Worm (Caenorhabditis elegans) whole organism, L1 larva: ENCODE results near the gene srj-24.

ENCODE experiments used
- C16A3.4 ChIP-seq: fragments of 150-350 bp; optimal IDR thresholded peaks from 2 replicates; lab custom pipeline; 2014; ENCODE audit warnings: missing biosample characterization, missing genetic modification characterization
- aha-1 ChIP-seq: fragments of 150-350 bp; optimal IDR thresholded peaks from 2 replicates; lab custom pipeline; 2014; ENCODE audit warnings: missing biosample characterization, missing genetic modification characterization
- alr-1 ChIP-seq: fragments of 200-800 bp; sonication (Bioruptor generic); optimal IDR thresholded peaks from 2 replicates; lab custom pipeline; 2018; ENCODE audit warnings: borderline replicate concordance, mild to moderate bottlenecking, missing genetic modification characterization, missing compliant biosample characterization
- blmp-1 ChIP-seq: fragments of 150-350 bp; optimal IDR thresholded peaks from 2 replicates; lab custom pipeline; 2014; ENCODE audit warnings: missing biosample characterization, missing genetic modification characterization
- ceh-63 ChIP-seq: fragments of 200-800 bp; sonication (Bioruptor generic); optimal IDR thresholded peaks from 2 replicates; lab custom pipeline; 2018; ENCODE audit warnings: mild to moderate bottlenecking, missing genetic modification characterization, missing compliant biosample characterization
- ceh-82 ChIP-seq, 3 experiments: fragments of 150-350 bp in 1 of 3; sonication (generic microtip) in 2 of 3; optimal IDR thresholded peaks; 2 replicates each; lab custom pipeline; 2014 to 2017; ENCODE audit warnings: missing biosample characterization in 3 of 3, missing genetic modification characterization in 3 of 3
- dpl-1 ChIP-seq, 3 experiments: fragments of 150-350 bp in 2 of 3; sonication (generic microtip) in 1 of 3; optimal IDR thresholded peaks; 2 replicates each; lab custom pipeline; 2014 to 2017; ENCODE audit warnings: missing biosample characterization in 3 of 3, missing genetic modification characterization in 3 of 3, missing genetic modification reagents in 3 of 3
- dsc-1 ChIP-seq: sonication (generic microtip); optimal IDR thresholded peaks from 2 replicates; lab custom pipeline; 2016; ENCODE audit warnings: mild to moderate bottlenecking, missing genetic modification characterization, missing compliant biosample characterization
- efl-1 ChIP-seq, 4 experiments: fragments of 150-350 bp; optimal IDR thresholded peaks in 3 of 4; peaks in 1 of 4; 1 replicate in 1 of 4; 2 replicates in 3 of 4; lab custom pipeline; 2014; ENCODE audit warnings: missing biosample characterization in 2 of 4, missing genetic modification characterization in 2 of 4, missing genetic modification reagents in 2 of 4
- elt-3 ChIP-seq, 6 experiments: fragments of 150-350 bp in 1 of 6; sonication (generic microtip); optimal IDR thresholded peaks; 2 replicates each; lab custom pipeline; 2017 to 2018; ENCODE audit warnings: missing biosample characterization in 6 of 6, missing genetic modification characterization in 6 of 6, inconsistent platforms in 1 of 6
- fkh-10 ChIP-seq: sonication (generic microtip); optimal IDR thresholded peaks from 2 replicates; lab custom pipeline; 2017; ENCODE audit warnings: missing biosample characterization, missing genetic modification reagents, missing genetic modification characterization
- fkh-4 ChIP-seq: sonication (generic microtip); optimal IDR thresholded peaks from 2 replicates; lab custom pipeline; 2016; ENCODE audit warnings: missing compliant biosample characterization, missing genetic modification characterization, borderline replicate concordance
- fkh-8 ChIP-seq: sonication (generic microtip); optimal IDR thresholded peaks from 2 replicates; lab custom pipeline; 2016; ENCODE audit warnings: mild to moderate bottlenecking, missing genetic modification characterization, missing compliant biosample characterization
- grh-1 ChIP-seq: fragments of 200-800 bp; sonication (Bioruptor generic); IDR thresholded peaks from 2 replicates; pipeline ENCODE4 v1.3.6; 2022; ENCODE audit warnings: missing genetic modification reagents, missing genetic modification characterization, missing compliant biosample characterization
- hlh-17 ChIP-seq: fragments of 200-800 bp; sonication (Bioruptor generic); optimal IDR thresholded peaks from 2 replicates; lab custom pipeline; 2018; ENCODE audit warnings: missing genetic modification characterization, mild to moderate bottlenecking, missing compliant biosample characterization, moderate library complexity, borderline replicate concordance
- lin-35 ChIP-seq, 2 experiments: fragments of 150-350 bp; optimal IDR thresholded peaks; 2 replicates each; lab custom pipeline; 2014; ENCODE audit warnings: missing biosample characterization in 2 of 2, missing genetic modification characterization in 2 of 2, missing genetic modification reagents in 2 of 2
- lin-39 ChIP-seq: fragments of 150-350 bp; optimal IDR thresholded peaks from 2 replicates; lab custom pipeline; 2014; ENCODE audit warnings: missing biosample characterization, missing genetic modification reagents, missing genetic modification characterization
- nhr-19 ChIP-seq: fragments of 200-800 bp; sonication (Bioruptor generic); conservative IDR thresholded peaks from 2 replicates; pipeline ENCODE4 v1.3.6; 2022; ENCODE audit warnings: missing genetic modification characterization, missing compliant biosample characterization
- nhr-20 ChIP-seq: sonication (generic microtip); optimal IDR thresholded peaks from 2 replicates; lab custom pipeline; 2016; ENCODE audit warnings: mild to moderate bottlenecking, missing genetic modification characterization, missing compliant biosample characterization
- nhr-237 ChIP-seq: fragments of 150-350 bp; optimal IDR thresholded peaks from 2 replicates; lab custom pipeline; 2014; ENCODE audit warnings: missing biosample characterization, missing genetic modification characterization
- nhr-28 ChIP-seq: fragments of 150-350 bp; optimal IDR thresholded peaks from 2 replicates; lab custom pipeline; 2014; ENCODE audit warnings: missing biosample characterization, missing genetic modification characterization
- nhr-47 ChIP-seq: sonication (generic microtip); optimal IDR thresholded peaks from 2 replicates; lab custom pipeline; 2016; ENCODE audit warnings: mild to moderate bottlenecking, missing genetic modification characterization, moderate library complexity, missing compliant biosample characterization
- nhr-71 ChIP-seq: sonication (generic microtip); optimal IDR thresholded peaks from 2 replicates; lab custom pipeline; 2016; ENCODE audit warnings: mild to moderate bottlenecking, missing genetic modification characterization, moderate library complexity, missing compliant biosample characterization
- nhr-76 ChIP-seq: sonication (generic microtip); optimal IDR thresholded peaks from 2 replicates; lab custom pipeline; 2017; ENCODE audit warnings: missing biosample characterization, missing genetic modification characterization
- nhr-77 ChIP-seq: fragments of 150-350 bp; optimal IDR thresholded peaks from 2 replicates; lab custom pipeline; 2014; ENCODE audit warnings: missing biosample characterization, missing genetic modification characterization
- nhr-85 ChIP-seq: sonication (generic microtip); peaks from one replicate; lab custom pipeline; 2016; ENCODE audit warnings: missing genetic modification characterization, inconsistent platforms, missing compliant biosample characterization
- nhr-90 ChIP-seq: sonication (generic microtip); optimal IDR thresholded peaks from 2 replicates; lab custom pipeline; 2016; ENCODE audit warnings: mild to moderate bottlenecking, missing genetic modification characterization, missing compliant biosample characterization; ENCODE audit not compliant: poor library complexity
- pag-3 ChIP-seq: sonication (generic microtip); optimal IDR thresholded peaks from 2 replicates; lab custom pipeline; 2017; ENCODE audit warnings: missing genetic modification characterization, mild to moderate bottlenecking, missing compliant biosample characterization, antibody characterized with exemption, borderline replicate concordance; ENCODE audit not compliant: insufficient read depth
- skn-1 ChIP-seq: fragments of 150-350 bp; optimal IDR thresholded peaks from 2 replicates; lab custom pipeline; 2014; ENCODE audit warnings: missing biosample characterization, missing genetic modification characterization
- snpc-4 ChIP-seq: fragments of 150-350 bp; optimal IDR thresholded peaks from 2 replicates; lab custom pipeline; 2014; ENCODE audit warnings: missing biosample characterization, missing genetic modification characterization
- snu-23 ChIP-seq: sonication (generic microtip); optimal IDR thresholded peaks from 2 replicates; lab custom pipeline; 2016; ENCODE audit warnings: missing genetic modification characterization, missing compliant biosample characterization
- sup-37 ChIP-seq: fragments of 200-800 bp; sonication (Bioruptor generic); optimal IDR thresholded peaks from 2 replicates; lab custom pipeline; 2018; ENCODE audit warnings: mild to moderate bottlenecking, missing genetic modification characterization, missing compliant biosample characterization
- swsn-7 ChIP-seq: sonication (generic microtip); optimal IDR thresholded peaks from 2 replicates; lab custom pipeline; 2016; ENCODE audit warnings: missing genetic modification characterization, missing compliant biosample characterization
- tbx-2 ChIP-seq: sonication (generic microtip); optimal IDR thresholded peaks from 2 replicates; lab custom pipeline; 2016; ENCODE audit warnings: missing genetic modification characterization, missing compliant biosample characterization
- vab-15 ChIP-seq: sonication (generic microtip); optimal IDR thresholded peaks from 2 replicates; lab custom pipeline; 2017; ENCODE audit warnings: missing genotype, mild to moderate bottlenecking, missing genetic modification characterization, missing compliant biosample characterization
- zag-1 ChIP-seq: fragments of 150-350 bp; optimal IDR thresholded peaks from 2 replicates; lab custom pipeline; 2014; ENCODE audit warnings: missing biosample characterization, missing genetic modification characterization
- zip-4 ChIP-seq: fragments of 200-800 bp; sonication (Bioruptor generic); optimal IDR thresholded peaks from 2 replicates; lab custom pipeline; 2018; ENCODE audit warnings: mild to moderate bottlenecking, missing genetic modification characterization, moderate library complexity, missing compliant biosample characterization
- ztf-11 ChIP-seq, 2 experiments: sonication (generic microtip); optimal IDR thresholded peaks; 2 replicates each; lab custom pipeline; 2016 to 2017; ENCODE audit warnings: missing genetic modification characterization in 2 of 2, missing biosample characterization in 1 of 2, missing compliant biosample characterization in 1 of 2
- ztf-4 ChIP-seq: fragments of 150-350 bp; optimal IDR thresholded peaks from 2 replicates; lab custom pipeline; 2014; ENCODE audit warnings: missing biosample characterization, missing genetic modification characterization

Gene srj-24

ce11 chrV:738770-739169 lies at the start of gene srj-24:
Gene srj-24, minus strand, starts transcription at chrV:738870.
- TF ChIP-seq hlh-17 (no peak), fkh-10 (GFP tag; lab: Kevin White, UChicago) (no peak), ceh-82 (tag; optimal IDR thresholded peaks at IDR 0.05; lab: Kevin White, UChicago) (no peak), ceh-63 (no peak), fkh-4 (tag; lab: Kevin White, UChicago) (no peak)

DNA sequence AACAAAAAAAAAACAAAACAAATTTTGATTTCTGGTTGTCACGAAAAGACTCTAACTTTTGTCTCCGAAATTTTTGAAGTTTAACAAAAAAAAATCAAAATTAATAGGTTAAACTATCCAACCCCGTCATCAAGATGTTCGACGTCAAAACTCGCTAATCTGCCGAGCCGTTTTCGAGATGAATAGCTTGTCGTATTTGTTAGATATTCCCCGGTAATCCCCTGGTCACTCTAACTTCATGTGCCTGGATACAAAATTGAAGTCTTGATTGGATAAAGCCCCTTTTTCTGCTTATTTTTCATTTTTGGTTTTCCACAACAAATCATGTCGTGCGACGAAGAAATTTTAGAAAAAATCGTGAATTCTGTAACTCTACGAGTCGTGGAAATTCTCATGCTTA lies 43.8 kb upstream of the srj-24 start, which contains the start of gene srab-16:
srab-16 (plus strand) TSS at position 301 of the 400 bp plus-strand sequence.
- TF ChIP-seq grh-1 (GFP tag; lab: Robert Waterston, UW): no peak
- no peak for TF ChIP-seq skn-1 (tag; lab: Kevin White, UChicago)
- no peak for TF ChIP-seq ztf-11 (tag; optimal IDR thresholded peaks at IDR 0.05; lab: Kevin White, UChicago)
- no peak for TF ChIP-seq lin-39 (tag; lab: Kevin White, UChicago)
- TF ChIP-seq dsc-1 (tag; lab: Kevin White, UChicago): peak; percentile 40
- TF ChIP-seq nhr-19 (GFP tag; lab: Robert Waterston, UW): no peak
- no peak for TF ChIP-seq zag-1 (tag; lab: Kevin White, UChicago)
- no peak for TF ChIP-seq snpc-4 (tag; lab: Kevin White, UChicago)

- TF ChIP-seq fkh-8 (tag; lab: Kevin White, UChicago): peak; percentile 18
- no peak for TF ChIP-seq sup-37
- TF ChIP-seq ceh-82 (tag; optimal IDR thresholded peaks at IDR 0.05; lab: Kevin White, UChicago): no peak
- TF ChIP-seq nhr-90 (tag; lab: Kevin White, UChicago): no peak
Observed at ce11 chrV:779999-780398, 41.3 kb upstream of the srj-24 start, which contains the start of gene srbc-60. Gene srbc-60, plus strand, starts transcription at chrV:780299.

ce11 chrV:778339-778738 lies 39.7 kb upstream of the srj-24 start, which contains the start of gene srbc-59:
Gene srbc-59, plus strand, starts transcription at chrV:778639.
- TF ChIP-seq lin-39 (tag; lab: Kevin White, UChicago): no peak
- no peak for TF ChIP-seq zip-4 (GFP tag; lab: Kevin White, UChicago)
- no peak for TF ChIP-seq nhr-47
- TF ChIP-seq vab-15 (tag; lab: Kevin White, UChicago): no peak
- TF ChIP-seq nhr-28 (tag; lab: Kevin White, UChicago): no peak
- no peak for TF ChIP-seq C16A3.4 (tag; lab: Kevin White, UChicago)
- no peak for TF ChIP-seq alr-1 (tag; lab: Kevin White, UChicago)

- TF ChIP-seq nhr-237 (tag; lab: Kevin White, UChicago): peak; percentile 42
- TF ChIP-seq pag-3: no peak
- TF ChIP-seq tbx-2 (tag; lab: Kevin White, UChicago): no peak
- TF ChIP-seq nhr-20 (tag; lab: Kevin White, UChicago): peak; percentile 69
- TF ChIP-seq nhr-28 (tag; lab: Kevin White, UChicago): peak; percentile 54
- no peak for TF ChIP-seq grh-1 (GFP tag; lab: Robert Waterston, UW)
- peak; percentile 40 for TF ChIP-seq nhr-19 (GFP tag; lab: Robert Waterston, UW)
- peak; percentile 100 for TF ChIP-seq nhr-77 (tag; lab: Kevin White, UChicago)
- TF ChIP-seq ztf-4: no peak
- TF ChIP-seq lin-35 (GFP tag; optimal IDR thresholded peaks at IDR 0.05; lab: Kevin White, UChicago): peak; percentile 6 to 57
- TF ChIP-seq aha-1 (tag; lab: Kevin White, UChicago): no peak
- peak in 1 of 6 experiments; percentile 27 for TF ChIP-seq elt-3 (tag; optimal IDR thresholded peaks at IDR 0.05; lab: Kevin White, UChicago)
- TF ChIP-seq blmp-1 (tag; lab: Kevin White, UChicago): peak; percentile 36
- TF ChIP-seq nhr-71 (tag; lab: Kevin White, UChicago): peak; percentile 45
- TF ChIP-seq nhr-85: peak; percentile 55
- TF ChIP-seq nhr-76: peak; percentile 15
- TF ChIP-seq swsn-7 (tag; lab: Kevin White, UChicago): peak; percentile 10
- TF ChIP-seq nhr-90 (tag; lab: Kevin White, UChicago): peak; percentile 29
- TF ChIP-seq dpl-1 (GFP tag; optimal IDR thresholded peaks at IDR 0.05; lab: Kevin White, UChicago): peak in 2 of 3 experiments; percentile 24 to 26
- peak; percentile 63 for TF ChIP-seq snu-23 (GFP tag; lab: Kevin White, UChicago)
- TF ChIP-seq efl-1 (optimal IDR thresholded peaks at IDR 0.05; lab: Kevin White, UChicago): peak; percentile 37 to 39
- peak; percentile 28 to 90 for TF ChIP-seq efl-1 (GFP tag; optimal IDR thresholded peaks at IDR 0.05 in 1 of 2; lab: Kevin White, UChicago)
Observed at ce11 chrV:777285-777684, 38.6 kb upstream of the srj-24 start, which contains the start of gene R09E12.9. Gene R09E12.9, plus strand, starts transcription at chrV:777600.
